Worm (Caenorhabditis elegans): ENCODE results near the gene K04A8.1.

DNA sequence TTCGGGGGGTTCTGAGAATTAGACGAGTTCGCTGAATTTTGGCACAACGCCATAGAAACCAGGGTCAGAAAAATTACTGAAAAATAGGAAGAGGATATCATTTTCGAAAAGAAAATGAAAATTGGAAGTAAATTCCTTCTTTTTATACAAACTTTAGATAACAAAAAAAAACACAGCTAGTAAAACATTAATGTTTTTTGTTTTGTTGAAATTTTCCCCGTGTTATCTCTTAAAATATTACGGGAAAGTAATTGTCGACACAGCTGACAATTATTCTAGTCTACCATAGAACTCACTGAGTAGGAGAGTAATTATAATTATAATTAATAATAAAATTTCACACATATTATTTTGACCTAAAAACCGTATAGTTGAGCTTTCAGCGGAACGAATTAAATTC lies 7.0 kb upstream of the K04A8.1 start, which contains the start of gene spp-26:
- no peak for TF ChIP-seq snpc-4 (GFP tag; optimal IDR thresholded peaks at IDR 0.05)
- TF ChIP-seq snpc-4 (tag; optimal IDR thresholded peaks at IDR 0.05): no peak
- TF ChIP-seq egl-18 (GFP tag; IDR thresholded peaks at IDR 0.05): no peak
- no peak for TF ChIP-seq C17E4.6 (GFP tag; IDR thresholded peaks at IDR 0.05)
- TF ChIP-seq F49E8.2 (tag; optimal IDR thresholded peaks at IDR 0.05; ENCODE audit: insufficient read depth): no peak
- TF ChIP-seq D2030.7 (GFP tag; IDR thresholded peaks at IDR 0.05): no peak
- no peak for TF ChIP-seq ama-1 (optimal IDR thresholded peaks at IDR 0.05)
- TF ChIP-seq ama-1 (GFP tag; optimal IDR thresholded peaks at IDR 0.05): no peak
- TF ChIP-seq unc-62 (GFP tag; optimal IDR thresholded peaks at IDR 0.05): no peak
